Worm (Caenorhabditis elegans) whole organism, L2 larva: ENCODE measurements around the gene nhr-16.

Source experiments
- ceh-82 ChIP-seq: fragments of 150-350 bp; optimal IDR thresholded peaks from 2 replicates; lab custom pipeline; 2014; ENCODE audit warnings: missing biosample characterization, missing genetic modification characterization
- elt-3 ChIP-seq: sonication (generic microtip); optimal IDR thresholded peaks from 2 replicates; lab custom pipeline; 2017; ENCODE audit warnings: missing biosample characterization, missing genetic modification characterization
- fos-1 ChIP-seq: fragments of 150-350 bp; optimal IDR thresholded peaks from 2 replicates; lab custom pipeline; 2014; ENCODE audit warnings: missing biosample characterization, missing genetic modification characterization
- mdl-1 ChIP-seq, 2 experiments: fragments of 150-350 bp in 1 of 2; sonication (generic microtip) in 1 of 2; optimal IDR thresholded peaks; 2 replicates each; lab custom pipeline; 2017; ENCODE audit warnings: missing biosample characterization in 2 of 2, missing genetic modification characterization in 2 of 2
- nhr-12 ChIP-seq: fragments of 150-350 bp; optimal IDR thresholded peaks from 2 replicates; lab custom pipeline; 2014; ENCODE audit warnings: missing biosample characterization, missing genetic modification characterization
- snpc-4 ChIP-seq: fragments of 150-350 bp; optimal IDR thresholded peaks from 2 replicates; lab custom pipeline; 2014; ENCODE audit warnings: missing biosample characterization, missing genetic modification characterization
- unc-39 ChIP-seq: fragments of 150-350 bp; optimal IDR thresholded peaks from 2 replicates; lab custom pipeline; 2014; ENCODE audit warnings: missing biosample characterization, missing genetic modification characterization
- unc-55 ChIP-seq: fragments of 150-350 bp; sonication (generic microtip); optimal IDR thresholded peaks from 3 replicates; lab custom pipeline; 2014; ENCODE audit warnings: missing biosample characterization, missing genetic modification reagents, missing genetic modification characterization
- unc-62 ChIP-seq: fragments of 150-350 bp; optimal IDR thresholded peaks from 2 replicates; lab custom pipeline; 2014; ENCODE audit warnings: missing biosample characterization, missing genetic modification reagents, missing genetic modification characterization
- ztf-4 ChIP-seq: fragments of 150-350 bp; optimal IDR thresholded peaks from 2 replicates; lab custom pipeline; 2014; ENCODE audit warnings: missing biosample characterization, missing genetic modification characterization

ce11 chrII:4470972-4471645 lies 32.5 kb downstream of the nhr-16 start, which contains the start of gene W06B4.1:
- TF ChIP-seq fos-1 = no peak
- no peak for TF ChIP-seq snpc-4 (tag; lab: Kevin White, UChicago)
- no peak for TF ChIP-seq unc-55 (GFP tag; lab: Kevin White, UChicago)
- TF ChIP-seq ceh-82 (tag; lab: Kevin White, UChicago) = no peak
- no peak for TF ChIP-seq unc-39
- no peak for TF ChIP-seq ztf-4
- TF ChIP-seq mdl-1 (tag; optimal IDR thresholded peaks at IDR 0.05; lab: Kevin White, UChicago) = no peak
- TF ChIP-seq unc-62 (GFP tag; lab: Kevin White, UChicago) = no peak
- no peak for TF ChIP-seq nhr-12 (tag; lab: Kevin White, UChicago)
- no peak for TF ChIP-seq elt-3 (tag; lab: Kevin White, UChicago)
